Worm (Caenorhabditis elegans) whole organism, late embryonic: ENCODE data around the gene F27B3.8.

Source experiments
- ama-1 ChIP-seq: fragments of 150-350 bp; optimal IDR thresholded peaks from 2 replicates; lab custom pipeline; 2014
- che-1 ChIP-seq: sonication (generic microtip); optimal IDR thresholded peaks from 2 replicates; lab custom pipeline; 2016; ENCODE audit warnings: mild to moderate bottlenecking, missing genetic modification characterization, missing compliant biosample characterization
- dmd-4 ChIP-seq: sonication (generic microtip); optimal IDR thresholded peaks from 2 replicates; lab custom pipeline; 2016; ENCODE audit warnings: borderline replicate concordance, missing genetic modification characterization, missing compliant biosample characterization
- hlh-6 ChIP-seq: sonication (generic microtip); optimal IDR thresholded peaks from 2 replicates; lab custom pipeline; 2016; ENCODE audit warnings: missing genotype, missing genetic modification characterization, missing compliant biosample characterization
- nhr-11 ChIP-seq: fragments of 150-350 bp; optimal IDR thresholded peaks from 2 replicates; lab custom pipeline; 2014; ENCODE audit warnings: missing biosample characterization, missing genetic modification characterization
- unc-86 ChIP-seq: sonication (generic microtip); optimal IDR thresholded peaks from 2 replicates; lab custom pipeline; 2016; ENCODE audit warnings: missing genetic modification characterization, missing compliant biosample characterization

DNA sequence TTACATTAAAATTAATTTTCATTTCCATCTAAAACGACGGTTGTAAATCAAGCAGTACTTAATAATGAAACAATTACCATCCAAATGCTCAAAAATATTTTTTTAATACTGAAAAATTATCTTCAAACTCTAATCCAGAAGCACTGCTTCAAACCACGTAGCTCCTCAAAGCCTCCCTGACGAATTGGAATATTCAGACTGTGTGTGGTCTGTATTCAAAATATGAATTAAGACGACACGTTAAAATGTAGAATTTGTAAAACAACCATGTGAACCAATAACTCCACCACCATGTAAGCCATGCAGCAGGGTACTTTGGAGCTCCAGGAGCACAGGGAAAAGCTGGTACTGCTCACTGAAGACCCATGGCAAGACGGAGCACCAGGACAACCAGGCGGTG, at the start of gene F27B3.8:
- no peak for TF ChIP-seq dmd-4 (tag; lab: Kevin White, UChicago)
- TF ChIP-seq nhr-11 (tag; lab: Kevin White, UChicago) = no peak
- TF ChIP-seq hlh-6 (tag; lab: Kevin White, UChicago) = no peak
- no peak for TF ChIP-seq unc-86 (tag; lab: Kevin White, UChicago)
- no peak for TF ChIP-seq che-1
- TF ChIP-seq ama-1 = no peak
